Fruit fly (Drosophila melanogaster): ENCODE data around the gene CG42502.

DNA sequence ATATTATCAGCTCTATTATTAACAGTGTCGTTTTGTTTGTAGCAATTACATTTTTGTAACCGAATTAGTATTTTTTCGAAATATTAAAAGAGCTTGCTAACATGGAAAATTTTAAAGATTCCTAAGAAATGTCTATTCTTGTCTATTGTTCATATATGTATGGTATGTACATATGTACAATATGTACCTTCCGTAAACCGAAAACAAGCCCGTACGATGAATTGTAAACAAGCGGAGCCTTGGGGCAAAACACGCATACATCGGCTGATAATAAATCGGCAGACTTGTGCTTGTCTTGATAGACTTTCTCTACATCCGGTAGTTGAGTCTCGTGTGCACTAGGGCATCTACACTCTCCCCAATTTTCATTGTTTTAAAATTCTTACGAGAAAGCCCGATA is 11.8 kb upstream of the CG42502 start:
- no peak for TF ChIP-seq CG8478 (optimal IDR thresholded peaks at IDR 0.05)
- no peak for TF ChIP-seq EcR (GFP tag; optimal IDR thresholded peaks at IDR 0.05)
- TF ChIP-seq usp (GFP tag; optimal IDR thresholded peaks at IDR 0.05): no peak

All from whole organism.